Fruit fly (Drosophila melanogaster) ovary, adult (tissue): Measurements from ENCODE around the gene Vha26.

Source experiments
- CG17801 ChIP-seq: fragments of 200-800 bp; optimal IDR thresholded peaks from 2 replicates; lab custom pipeline; 2019; ENCODE audit warnings: missing biosample characterization, mild to moderate bottlenecking, missing genetic modification characterization, moderate library complexity; ENCODE audit not compliant: partially characterized antibody

Vha26 gene

DNA sequence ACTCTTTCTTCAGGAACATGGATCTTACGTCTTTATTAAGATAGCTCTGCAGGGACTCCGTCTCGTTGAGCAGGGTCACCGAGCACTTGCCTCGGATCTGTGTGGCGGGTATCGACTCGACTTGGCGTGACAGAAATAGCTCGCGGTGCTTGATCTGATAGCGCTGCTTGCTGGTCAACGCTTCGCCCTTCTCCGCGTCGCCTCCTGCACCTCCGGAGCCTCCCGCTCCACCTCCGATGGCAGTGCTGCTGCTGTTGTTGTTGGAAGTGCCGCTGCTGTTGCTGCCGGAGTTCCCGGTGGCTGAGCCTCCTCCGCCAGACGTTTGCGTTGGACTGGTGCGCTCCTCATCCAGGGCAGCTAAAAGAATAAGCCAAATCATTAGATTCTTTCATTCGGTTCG lies 51.9 kb downstream of the Vha26 start:
- no peak for TF ChIP-seq CG17801 (GFP tag; lab: Kevin White, UChicago)
